Fruit fly (Drosophila melanogaster): ENCODE results near the gene Prps.

DNA sequence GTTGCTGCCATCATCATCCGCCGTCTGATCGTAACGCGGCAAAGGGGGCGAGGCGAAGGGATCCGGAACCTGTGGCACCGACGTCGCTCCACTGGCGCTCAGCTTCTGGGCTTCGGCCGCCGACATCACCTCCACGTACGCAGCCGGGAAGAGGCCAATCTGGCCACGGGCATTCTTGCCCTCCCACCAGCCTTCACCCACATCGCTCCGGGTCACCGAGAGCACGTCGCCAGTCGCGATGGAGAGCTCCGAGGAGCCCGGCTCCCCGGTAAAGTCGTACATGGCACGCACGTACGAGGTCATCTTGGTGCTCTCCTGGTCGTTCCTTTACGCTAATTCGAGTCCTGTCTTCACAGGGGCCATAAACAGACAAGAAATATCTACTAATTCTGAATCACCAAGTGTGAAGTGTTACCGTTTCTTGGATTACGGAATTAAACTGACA, 16.9 kb upstream of the Prps start, which contains the start of gene SH3PX1:
- no peak for TF ChIP-seq CTCF (optimal IDR thresholded peaks at IDR 0.05)
- no peak for TF ChIP-seq CG8478 (optimal IDR thresholded peaks at IDR 0.05)
